Worm (Caenorhabditis elegans) whole organism, L3 larva: ENCODE results near the gene prp-19.

Experiments
- R02D3.7 ChIP-seq: fragments of 150-350 bp; optimal IDR thresholded peaks from 2 replicates; lab custom pipeline; 2014; ENCODE audit warnings: missing biosample characterization, missing genetic modification characterization
- ZK546.5 ChIP-seq: sonication (generic microtip); optimal IDR thresholded peaks from 2 replicates; lab custom pipeline; 2017; ENCODE audit warnings: missing biosample characterization, missing genetic modification characterization
- aly-2 ChIP-seq: fragments of 150-350 bp; optimal IDR thresholded peaks from 2 replicates; lab custom pipeline; 2014; ENCODE audit warnings: missing biosample characterization, missing genetic modification characterization
- ama-1 ChIP-seq: fragments of 150-350 bp; optimal IDR thresholded peaks from 2 replicates; lab custom pipeline; 2018
- ceh-16 ChIP-seq: sonication (generic microtip); optimal IDR thresholded peaks from 2 replicates; lab custom pipeline; 2017; ENCODE audit warnings: missing biosample characterization, missing genetic modification characterization
- ceh-28 ChIP-seq: fragments of 150-350 bp; optimal IDR thresholded peaks from 2 replicates; lab custom pipeline; 2014; ENCODE audit warnings: missing biosample characterization, missing genetic modification reagents, missing genetic modification characterization
- ceh-9 ChIP-seq: sonication (generic microtip); optimal IDR thresholded peaks from 2 replicates; lab custom pipeline; 2018; ENCODE audit warnings: missing biosample characterization, missing genetic modification characterization
- daf-12 ChIP-seq: fragments of 150-350 bp; optimal IDR thresholded peaks from 2 replicates; lab custom pipeline; 2014; ENCODE audit warnings: missing biosample characterization, missing genetic modification reagents, missing genetic modification characterization
- egl-27 ChIP-seq: sonication (generic microtip); optimal IDR thresholded peaks from 4 replicates; lab custom pipeline; 2017; ENCODE audit warnings: missing biosample characterization, missing genetic modification reagents, missing genetic modification characterization
- egl-5 ChIP-seq: fragments of 150-350 bp; optimal IDR thresholded peaks from 2 replicates; lab custom pipeline; 2017; ENCODE audit warnings: missing biosample characterization, missing genetic modification reagents, missing genetic modification characterization, inconsistent platforms
- elt-2 ChIP-seq: sonication (generic microtip); optimal IDR thresholded peaks from 2 replicates; lab custom pipeline; 2016; ENCODE audit warnings: missing genetic modification reagents, mild to moderate bottlenecking, missing genetic modification characterization, missing compliant biosample characterization
- elt-3 ChIP-seq, 3 experiments: fragments of 150-350 bp in 1 of 3; sonication (generic microtip) in 2 of 3; optimal IDR thresholded peaks; 2 replicates in 2 of 3; 4 replicates in 1 of 3; lab custom pipeline; 2014 to 2017; ENCODE audit warnings: missing biosample characterization in 3 of 3, missing genetic modification characterization in 3 of 3
- fkh-10 ChIP-seq: sonication (generic microtip); optimal IDR thresholded peaks from 2 replicates; lab custom pipeline; 2017; ENCODE audit warnings: missing biosample characterization, missing genetic modification reagents, missing genetic modification characterization
- fkh-2 ChIP-seq: fragments of 150-350 bp; optimal IDR thresholded peaks from 2 replicates; lab custom pipeline; 2014; ENCODE audit warnings: missing biosample characterization, missing genetic modification reagents, missing genetic modification characterization
- fos-1 ChIP-seq: fragments of 150-350 bp; optimal IDR thresholded peaks from 2 replicates; lab custom pipeline; 2014; ENCODE audit warnings: missing biosample characterization, missing genetic modification characterization
- hmg-11 ChIP-seq: sonication (generic microtip); optimal IDR thresholded peaks from 2 replicates; lab custom pipeline; 2016; ENCODE audit warnings: missing genetic modification characterization, missing compliant biosample characterization
- jun-1 ChIP-seq: fragments of 150-350 bp; optimal IDR thresholded peaks from 2 replicates; lab custom pipeline; 2014; ENCODE audit warnings: missing biosample characterization, missing genetic modification reagents, missing genetic modification characterization
- lin-15B ChIP-seq: fragments of 150-350 bp; optimal IDR thresholded peaks from 2 replicates; lab custom pipeline; 2014; ENCODE audit warnings: missing biosample characterization, missing genetic modification characterization
- lin-39 ChIP-seq: fragments of 150-350 bp; optimal IDR thresholded peaks from 2 replicates; lab custom pipeline; 2018; ENCODE audit warnings: missing biosample characterization, missing genetic modification reagents, missing genetic modification characterization
- mdl-1 ChIP-seq: fragments of 150-350 bp; optimal IDR thresholded peaks from 2 replicates; lab custom pipeline; 2014; ENCODE audit warnings: missing biosample characterization, missing genetic modification characterization
- nhr-12 ChIP-seq: fragments of 150-350 bp; optimal IDR thresholded peaks from 2 replicates; lab custom pipeline; 2014; ENCODE audit warnings: missing biosample characterization, missing genetic modification characterization
- nhr-23 ChIP-seq: fragments of 150-350 bp; optimal IDR thresholded peaks from 2 replicates; lab custom pipeline; 2014; ENCODE audit warnings: missing biosample characterization, missing genetic modification reagents, missing genetic modification characterization
- nhr-237 ChIP-seq: fragments of 150-350 bp; optimal IDR thresholded peaks from 2 replicates; lab custom pipeline; 2014; ENCODE audit warnings: missing biosample characterization, missing genetic modification characterization
- nhr-25 ChIP-seq: sonication (generic microtip); optimal IDR thresholded peaks from 2 replicates; lab custom pipeline; 2017; ENCODE audit warnings: missing biosample characterization, missing genetic modification characterization
- nhr-28 ChIP-seq: fragments of 150-350 bp; optimal IDR thresholded peaks from 2 replicates; lab custom pipeline; 2014; ENCODE audit warnings: missing biosample characterization, missing genetic modification characterization
- nhr-43 ChIP-seq: sonication (generic microtip); optimal IDR thresholded peaks from 2 replicates; lab custom pipeline; 2016; ENCODE audit warnings: mild to moderate bottlenecking, missing genetic modification characterization, missing compliant biosample characterization; ENCODE audit not compliant: poor library complexity, severe bottlenecking
- nhr-67 ChIP-seq: fragments of 150-350 bp; optimal IDR thresholded peaks from 2 replicates; lab custom pipeline; 2014; ENCODE audit warnings: missing biosample characterization, missing genetic modification characterization
- nhr-76 ChIP-seq: fragments of 150-350 bp; sonication (generic microtip); optimal IDR thresholded peaks from 5 replicates; lab custom pipeline; 2014; ENCODE audit warnings: missing biosample characterization, missing genetic modification characterization
- nhr-77 ChIP-seq: fragments of 150-350 bp; optimal IDR thresholded peaks from 2 replicates; lab custom pipeline; 2014; ENCODE audit warnings: missing biosample characterization, missing genetic modification characterization
- pha-4 ChIP-seq: fragments of 150-350 bp; optimal IDR thresholded peaks from 2 replicates; lab custom pipeline; 2014; ENCODE audit warnings: missing biosample characterization, missing genetic modification reagents, missing genetic modification characterization
- pqm-1 ChIP-seq: fragments of 150-350 bp; optimal IDR thresholded peaks from 2 replicates; lab custom pipeline; 2017; ENCODE audit warnings: missing biosample characterization, missing genetic modification characterization, inconsistent platforms
- skn-1 ChIP-seq: fragments of 150-350 bp; optimal IDR thresholded peaks from 2 replicates; lab custom pipeline; 2014; ENCODE audit warnings: missing biosample characterization, missing genetic modification characterization
- unc-62 ChIP-seq: fragments of 150-350 bp; sonication (generic microtip); optimal IDR thresholded peaks from 4 replicates; lab custom pipeline; 2014; ENCODE audit warnings: missing biosample characterization, missing genetic modification reagents, missing genetic modification characterization
- zag-1 ChIP-seq: fragments of 150-350 bp; optimal IDR thresholded peaks from 2 replicates; lab custom pipeline; 2014; ENCODE audit warnings: missing biosample characterization, missing genetic modification characterization
- ztf-11 ChIP-seq: fragments of 150-350 bp; optimal IDR thresholded peaks from 2 replicates; lab custom pipeline; 2014; ENCODE audit warnings: missing biosample characterization, missing genetic modification characterization
- ztf-4 ChIP-seq: fragments of 150-350 bp; optimal IDR thresholded peaks from 2 replicates; lab custom pipeline; 2014; ENCODE audit warnings: missing biosample characterization, missing genetic modification characterization

The prp-19 gene

DNA sequence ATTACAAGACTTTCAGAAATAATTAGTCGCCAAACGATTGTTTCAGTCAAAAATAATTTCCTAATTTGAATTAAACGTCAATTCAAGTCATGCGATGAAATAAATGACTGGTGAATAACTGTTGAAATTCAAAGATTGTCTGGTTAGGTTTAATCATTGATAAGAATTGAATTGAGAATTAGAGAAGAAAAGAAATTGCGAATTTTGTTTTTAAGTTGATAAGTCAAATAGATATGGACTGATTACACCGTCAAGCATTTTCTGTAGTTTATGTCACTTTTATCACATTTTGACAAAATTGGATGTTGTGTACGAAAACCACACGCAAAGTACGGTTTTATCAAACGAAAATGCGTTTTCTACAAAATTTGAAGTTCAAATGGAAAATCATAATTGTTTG, 29.4 kb upstream of the prp-19 start:
- TF ChIP-seq elt-2 (peak; percentile 97), pqm-1 (tag; lab: Kevin White, UChicago) (peak; percentile 98), pha-4 (tag; lab: Kevin White, UChicago) (peak; percentile 76), jun-1 (tag; lab: Kevin White, UChicago) (peak; percentile 45), ceh-28 (peak; percentile 2), nhr-23 (tag; lab: Kevin White, UChicago) (peak; percentile 9), aly-2 (tag; lab: Kevin White, UChicago) (no peak), elt-3 (tag; optimal IDR thresholded peaks at IDR 0.05; lab: Kevin White, UChicago) (peak in 2 of 3 experiments; percentile 42 to 64), skn-1 (tag; lab: Kevin White, UChicago) (no peak)
- TF ChIP-seq, all 47 proteins: peak for 7

DNA sequence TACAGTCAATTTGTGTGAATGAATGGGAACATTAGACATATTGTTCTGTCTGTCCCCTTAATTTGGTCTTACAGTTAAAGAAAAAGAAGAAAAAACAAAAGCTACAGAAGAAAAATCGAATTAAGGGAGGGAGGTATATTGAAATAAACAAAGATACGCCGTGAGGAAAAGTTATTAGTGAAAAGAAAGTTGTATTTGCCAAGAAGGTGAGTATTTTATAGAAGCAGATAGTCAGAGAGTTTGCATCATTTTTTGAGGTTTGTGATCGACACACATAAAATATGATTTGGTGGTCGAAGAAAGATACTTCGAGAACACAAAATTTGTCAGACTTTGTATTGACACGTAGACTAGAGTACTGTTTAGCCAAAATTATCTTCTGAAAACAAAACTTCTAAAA, 28.5 kb upstream of the prp-19 start:
- TF ChIP-seq elt-2 (peak; percentile 49), fkh-2 (no peak), unc-62 (no peak), pqm-1 (tag; lab: Kevin White, UChicago) (peak; percentile 52), jun-1 (tag; lab: Kevin White, UChicago) (peak; percentile 38), nhr-237 (tag; lab: Kevin White, UChicago) (no peak), nhr-25 (tag; lab: Kevin White, UChicago) (no peak), pha-4 (tag; lab: Kevin White, UChicago) (peak; percentile 68), lin-15B (tag; lab: Kevin White, UChicago) (no peak)

DNA sequence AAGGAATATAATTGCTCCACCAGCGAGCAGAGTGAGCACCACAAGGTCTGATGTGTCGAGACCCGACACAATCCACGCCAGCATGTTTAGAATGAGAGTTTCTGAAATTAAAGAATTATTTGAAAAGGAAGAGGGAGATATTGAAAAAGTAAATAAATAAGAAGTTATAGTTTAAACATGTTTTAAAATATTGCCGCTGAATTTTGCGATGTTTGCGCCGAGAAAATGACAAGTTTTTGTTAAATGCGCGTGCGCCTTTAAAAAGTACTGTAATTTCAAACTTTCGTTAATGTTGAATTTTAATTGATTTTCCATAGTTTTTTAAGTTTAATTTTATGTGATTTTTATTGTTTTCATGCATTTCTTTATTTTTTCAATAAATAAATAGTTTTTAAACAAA, 27.7 kb upstream of the prp-19 start, which contains the start of gene emb-8:
emb-8 (minus strand) TSS at position 101 of the 400 bp plus-strand sequence.
- TF ChIP-seq lin-15B (tag; lab: Kevin White, UChicago) (no peak), egl-5 (tag; lab: Kevin White, UChicago) (no peak), pha-4 (tag; lab: Kevin White, UChicago) (no peak), ceh-28 (no peak), fkh-2 (no peak), nhr-12 (tag; lab: Kevin White, UChicago) (no peak), R02D3.7 (tag; lab: Kevin White, UChicago) (no peak)

DNA sequence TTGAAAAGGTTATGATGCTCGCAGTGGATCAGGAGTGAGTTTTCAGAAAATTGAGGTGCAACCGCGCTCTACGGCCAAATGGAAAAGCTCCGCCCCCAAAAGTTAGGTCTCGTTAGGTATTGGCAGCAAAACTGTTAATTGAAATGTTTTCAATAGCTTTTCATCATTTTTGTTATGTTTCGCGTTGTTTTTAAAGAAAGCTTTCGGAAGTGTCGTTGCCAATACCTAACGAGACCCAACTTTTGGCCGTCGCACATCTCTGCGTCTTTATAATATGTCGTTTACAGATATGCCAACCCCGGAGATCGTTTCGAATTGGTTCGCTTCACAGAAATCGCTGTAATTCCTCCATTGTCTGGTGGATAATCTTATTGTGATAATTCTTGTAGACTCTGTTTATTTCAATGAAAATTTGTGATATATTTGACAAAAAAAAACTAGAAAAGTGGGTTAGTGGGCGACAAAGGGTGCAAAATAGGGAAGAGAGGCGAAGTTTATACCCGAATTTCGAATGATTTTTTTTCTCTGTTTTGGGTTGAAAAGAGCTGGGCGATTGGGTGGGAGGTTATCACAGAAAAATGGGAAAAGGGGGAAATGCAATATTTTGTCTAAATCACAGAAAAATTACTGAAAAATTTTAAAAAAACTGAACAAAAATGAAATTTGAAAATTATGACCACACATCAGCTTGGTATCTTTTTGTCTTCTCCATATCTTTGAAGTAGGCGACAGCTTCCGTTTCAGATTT, 24.6 kb upstream of the prp-19 start:
- TF ChIP-seq nhr-25 (tag; lab: Kevin White, UChicago), result peak; percentile 31
- TF ChIP-seq nhr-43 (tag; lab: Kevin White, UChicago), result peak; percentile 19
- TF ChIP-seq mdl-1 (tag; lab: Kevin White, UChicago), result no peak
- no peak for TF ChIP-seq ZK546.5 (tag; lab: Kevin White, UChicago)
- no peak for TF ChIP-seq nhr-67 (tag; lab: Kevin White, UChicago)
- TF ChIP-seq ceh-9 (tag; lab: Kevin White, UChicago), result no peak
- no peak for TF ChIP-seq nhr-12 (tag; lab: Kevin White, UChicago)
- TF ChIP-seq hmg-11 (tag; lab: Kevin White, UChicago), result no peak
- no peak for TF ChIP-seq lin-39 (tag; lab: Kevin White, UChicago)
- no peak for TF ChIP-seq nhr-28 (tag; lab: Kevin White, UChicago)
- no peak for TF ChIP-seq R02D3.7 (tag; lab: Kevin White, UChicago)
- TF ChIP-seq fos-1 (tag; lab: Kevin White, UChicago), result no peak
- peak; percentile 52 for TF ChIP-seq elt-2
- no peak for TF ChIP-seq daf-12
- no peak for TF ChIP-seq ztf-4
- TF ChIP-seq ceh-28, result no peak
- TF ChIP-seq unc-62, result no peak
- TF ChIP-seq skn-1 (tag; lab: Kevin White, UChicago), result no peak
- TF ChIP-seq nhr-23 (tag; lab: Kevin White, UChicago), result no peak
- no peak for TF ChIP-seq nhr-77
- no peak for TF ChIP-seq ceh-16 (tag; lab: Kevin White, UChicago)
- TF ChIP-seq egl-27 (tag; lab: Kevin White, UChicago), result no peak
- TF ChIP-seq ztf-11 (tag; lab: Kevin White, UChicago), result no peak
- no peak for TF ChIP-seq nhr-76
- no peak for TF ChIP-seq fkh-2
- TF ChIP-seq zag-1 (tag; lab: Kevin White, UChicago), result no peak
- TF ChIP-seq lin-15B (tag; lab: Kevin White, UChicago), result no peak
- TF ChIP-seq fkh-10 (GFP tag; lab: Kevin White, UChicago), result no peak
- TF ChIP-seq ama-1 (lab: Kevin White, UChicago), result peak; percentile 69
- TF ChIP-seq elt-3 (tag; optimal IDR thresholded peaks at IDR 0.05; lab: Kevin White, UChicago), result peak in 1 of 3 experiments; percentile 71
- TF ChIP-seq, all 47 proteins: peak for 5
